Fruit fly (Drosophila melanogaster) whole organism, embryonic: ENCODE results near the gene CG7362.
A peak's percentile ranks its signal among the peaks of the same experiment; 100 is the strongest.

ENCODE experiments used
- CG13123 ChIP-seq: fragments of 200-800 bp; sonication (Bioruptor generic); optimal IDR thresholded peaks from 2 replicates; lab custom pipeline; 2016; ENCODE audit warnings: missing biosample characterization, missing genetic modification characterization
- CG13775 ChIP-seq: fragments of 200-800 bp; sonication (Bioruptor generic); optimal IDR thresholded peaks from 3 replicates; lab custom pipeline; 2017; ENCODE audit warnings: missing biosample characterization, mild to moderate bottlenecking, missing genetic modification characterization
- CG4820 ChIP-seq: fragments of 200-800 bp; sonication (Bioruptor generic); optimal IDR thresholded peaks from 3 replicates; lab custom pipeline; 2016; ENCODE audit warnings: missing biosample characterization, missing genetic modification characterization
- Hmr ChIP-seq: fragments of 200-800 bp; sonication (Bioruptor generic); optimal IDR thresholded peaks from 3 replicates; lab custom pipeline; 2017; ENCODE audit warnings: mild to moderate bottlenecking, missing biosample characterization, missing genetic modification reagents, missing genetic modification characterization
- Hr39 ChIP-seq: fragments of >200 bp; optimal IDR thresholded peaks from 2 replicates; lab custom pipeline; 2017
- Kr ChIP-seq: fragments of 200-800 bp; sonication (Bioruptor generic); optimal IDR thresholded peaks from 2 replicates; lab custom pipeline; 2017; ENCODE audit warnings: missing biosample characterization, mild to moderate bottlenecking, missing genetic modification characterization
- cg ChIP-seq: fragments of 200-800 bp; sonication (Bioruptor generic); optimal IDR thresholded peaks from 3 replicates; lab custom pipeline; 2019; ENCODE audit warnings: missing biosample characterization, mild to moderate bottlenecking, missing genetic modification characterization, moderate library complexity
- gce ChIP-seq: fragments of 200-800 bp; sonication (Bioruptor generic); IDR thresholded peaks from 3 replicates; pipeline ENCODE4 v1.3.6; 2022; ENCODE audit warnings: missing biosample characterization, missing genetic modification characterization
- insv ChIP-seq, 2 experiments: fragments of 200-800 bp; sonication (Bioruptor generic); optimal IDR thresholded peaks; 3 replicates each; lab custom pipeline; 2016 to 2018; ENCODE audit warnings: missing biosample characterization in 2 of 2, missing genetic modification characterization in 2 of 2
- mam ChIP-seq: fragments of 200-800 bp; sonication (Bioruptor generic); optimal IDR thresholded peaks from 3 replicates; lab custom pipeline; 2016; ENCODE audit warnings: missing biosample characterization, missing genetic modification characterization
- psq ChIP-seq: fragments of 200-800 bp; sonication (Bioruptor generic); optimal IDR thresholded peaks from 2 replicates; lab custom pipeline; 2017; ENCODE audit warnings: missing biosample characterization, missing genetic modification characterization
- vvl ChIP-seq: fragments of 200-800 bp; sonication (Bioruptor generic); IDR thresholded peaks from 2 replicates; pipeline ENCODE4 v1.3.6; 2022; ENCODE audit warnings: missing biosample characterization, missing genetic modification characterization

DNA sequence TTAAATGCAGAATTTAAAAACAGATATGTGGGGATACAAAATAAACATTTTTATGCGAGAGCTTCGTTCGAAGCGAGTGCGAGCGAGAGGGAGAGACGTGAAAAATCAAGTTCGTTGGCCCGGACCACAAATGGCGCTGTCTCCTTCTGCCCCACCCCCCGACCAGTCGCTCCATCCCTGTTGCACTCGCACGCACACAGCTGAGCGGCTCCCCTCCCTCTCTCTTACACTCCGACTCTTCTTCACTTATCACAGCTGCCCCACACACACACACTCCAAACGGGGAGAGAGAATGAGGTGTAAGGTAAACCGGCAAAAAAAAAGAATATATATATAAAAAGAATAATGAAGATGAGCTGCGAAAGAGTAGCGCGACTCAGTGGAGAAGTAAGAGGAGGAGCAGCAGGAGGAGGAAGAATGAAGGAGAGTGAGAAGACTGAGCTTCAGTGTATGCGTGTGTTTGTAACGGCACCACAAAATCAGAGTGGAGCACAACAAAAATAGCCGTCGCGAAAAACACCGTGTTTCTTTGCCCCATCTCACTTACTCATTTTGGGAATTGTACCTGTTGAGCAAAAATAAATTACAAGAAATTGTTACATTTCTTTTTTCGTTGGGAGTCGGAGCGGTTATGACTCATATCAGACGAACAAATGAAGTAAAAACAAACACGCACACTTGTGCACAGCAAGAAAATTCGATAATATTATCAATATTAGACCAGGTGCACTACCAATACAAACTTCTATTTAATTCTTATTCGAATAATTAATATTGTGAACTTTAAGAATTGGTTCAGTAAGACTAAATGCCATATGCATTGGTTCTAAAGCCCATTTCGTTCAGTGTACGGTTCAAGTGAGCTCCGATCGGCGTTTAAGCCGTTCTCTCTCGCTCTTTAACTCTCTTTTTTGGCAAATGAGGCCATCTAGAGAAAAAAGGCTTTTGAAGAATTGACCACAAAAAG is 16.1 kb downstream of the CG7362 start:
- TF ChIP-seq insv (GFP tag; optimal IDR thresholded peaks at IDR 0.05; lab: Kevin White, UChicago) = peak in 1 of 2 experiments; percentile 42
- peak; percentile 93 for TF ChIP-seq Hmr
- peak; percentile 91 for TF ChIP-seq CG13123 (GFP tag; lab: Kevin White, UChicago)
- TF ChIP-seq gce (GFP tag; lab: Robert Waterston, UW) = peak; percentile 91
- no peak for TF ChIP-seq Hr39 (lab: Kevin White, UChicago)
- no peak for TF ChIP-seq Kr (GFP tag; lab: Kevin White, UChicago)
- peak; percentile 93 for TF ChIP-seq mam (GFP tag; lab: Kevin White, UChicago)
- TF ChIP-seq CG13775 (GFP tag; lab: Kevin White, UChicago) = peak; percentile 92
- TF ChIP-seq psq (GFP tag; lab: Kevin White, UChicago) = peak; percentile 75
- TF ChIP-seq cg (GFP tag; lab: Kevin White, UChicago) = peak; percentile 86
- TF ChIP-seq vvl = peak; percentile 97
- peak; percentile 94 for TF ChIP-seq CG4820
